Fruit fly (Drosophila melanogaster): ENCODE measurements around the gene CG17375.
A peak's percentile ranks its signal among the peaks of the same experiment; 100 is the strongest.

The CG17375 gene

dm6 chr2L:6787029-6787972, 18.3 kb downstream of the CG17375 start (continued):
- TF ChIP-seq Smox (GFP tag; optimal IDR thresholded peaks at IDR 0.05) = peak; percentile 91
- TF ChIP-seq CG8319 (GFP tag; optimal IDR thresholded peaks at IDR 0.05) = peak; percentile 90
- peak; percentile 99 for TF ChIP-seq svp (GFP tag)
- peak; percentile 96 for TF ChIP-seq lz (GFP tag; optimal IDR thresholded peaks at IDR 0.05)
- TF ChIP-seq CG6276 (GFP tag; optimal IDR thresholded peaks at IDR 0.05) = peak; percentile 94
- TF ChIP-seq CG4318 (GFP tag; optimal IDR thresholded peaks at IDR 0.05) = peak; percentile 95
- peak; percentile 94 for TF ChIP-seq cyc (GFP tag; optimal IDR thresholded peaks at IDR 0.05)
- peak; percentile 95 for TF ChIP-seq Sox15 (GFP tag; optimal IDR thresholded peaks at IDR 0.05)
- TF ChIP-seq Met (GFP tag; optimal IDR thresholded peaks at IDR 0.05) = peak; percentile 94
- peak; percentile 97 for TF ChIP-seq esn (GFP tag; optimal IDR thresholded peaks at IDR 0.05)
- peak; percentile 95 for TF ChIP-seq net (GFP tag; optimal IDR thresholded peaks at IDR 0.05)
- no peak for TF ChIP-seq Hr38 (GFP tag; optimal IDR thresholded peaks at IDR 0.05)
- peak; percentile 93 for TF ChIP-seq CG3032 (tag; optimal IDR thresholded peaks at IDR 0.05)
- peak; percentile 94 for TF ChIP-seq CG3919 (GFP tag; optimal IDR thresholded peaks at IDR 0.05)
- peak; percentile 79 for TF ChIP-seq Eip93F (GFP tag; optimal IDR thresholded peaks at IDR 0.05)
- TF ChIP-seq CG1621 (tag; optimal IDR thresholded peaks at IDR 0.05) = peak; percentile 80
- TF ChIP-seq CG10669 (GFP tag; optimal IDR thresholded peaks at IDR 0.05) = peak; percentile 92
- TF ChIP-seq CG6792 (GFP tag; optimal IDR thresholded peaks at IDR 0.05) = peak; percentile 94
- TF ChIP-seq CG32006 (GFP tag; optimal IDR thresholded peaks at IDR 0.05) = peak; percentile 98
- peak; percentile 94 for TF ChIP-seq Ets21C (GFP tag; optimal IDR thresholded peaks at IDR 0.05)
- peak; percentile 88 for TF ChIP-seq CG7368 (GFP tag; optimal IDR thresholded peaks at IDR 0.05)
- TF ChIP-seq CG6163 (GFP tag; IDR thresholded peaks at IDR 0.05) = peak; percentile 91
- TF ChIP-seq CG34406 (GFP tag; optimal IDR thresholded peaks at IDR 0.05) = peak; percentile 94
- TF ChIP-seq CG11902 (GFP tag; optimal IDR thresholded peaks at IDR 0.05) = peak; percentile 96
- TF ChIP-seq eg (GFP tag; IDR thresholded peaks at IDR 0.05) = peak; percentile 89
- TF ChIP-seq CG15336 (GFP tag; IDR thresholded peaks at IDR 0.05) = peak; percentile 87

DNA sequence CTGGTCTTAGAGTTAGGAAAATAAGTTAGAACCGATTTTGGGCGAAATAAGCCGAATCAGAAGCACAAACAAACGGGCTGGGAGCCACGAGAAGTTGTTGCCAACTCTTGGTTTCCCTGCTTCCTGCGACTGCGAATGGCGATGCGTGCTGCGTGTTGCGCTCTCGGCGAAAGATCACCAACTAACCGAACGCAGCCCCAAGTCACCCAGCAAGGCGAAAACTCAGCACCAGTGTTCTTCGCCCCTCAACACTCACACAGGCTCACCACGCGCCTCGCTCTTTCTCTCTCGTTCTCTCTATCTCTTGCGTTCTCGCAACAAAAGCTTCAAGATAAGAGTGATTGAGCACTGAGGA, 18.9 kb downstream of the CG17375 start, which contains the start of gene nrv1:
Gene nrv1, minus strand, starts transcription at position 188 of the 355 bp plus-strand sequence.
- TF ChIP-seq CG15336 (GFP tag; IDR thresholded peaks at IDR 0.05) (no peak), eg (GFP tag; IDR thresholded peaks at IDR 0.05) (no peak), achi (GFP tag; optimal IDR thresholded peaks at IDR 0.05) (no peak), ss (GFP tag; optimal IDR thresholded peaks at IDR 0.05) (no peak), CG9139 (GFP tag; optimal IDR thresholded peaks at IDR 0.05) (no peak), dsx (GFP tag; optimal IDR thresholded peaks at IDR 0.05; ENCODE audit: poor library complexity, severe bottlenecking) (no peak), Lpt (GFP tag; optimal IDR thresholded peaks at IDR 0.05) (no peak), CG31627 (GFP tag; optimal IDR thresholded peaks at IDR 0.05) (no peak), Blimp-1 (GFP tag; optimal IDR thresholded peaks at IDR 0.05) (no peak), fkh (GFP tag; optimal IDR thresholded peaks at IDR 0.05) (no peak), esn (GFP tag; optimal IDR thresholded peaks at IDR 0.05) (no peak), Eip93F (GFP tag; optimal IDR thresholded peaks at IDR 0.05) (no peak), lz (GFP tag; optimal IDR thresholded peaks at IDR 0.05) (no peak), CG8632 (GFP tag; optimal IDR thresholded peaks at IDR 0.05) (no peak), CG8119 (GFP tag; IDR thresholded peaks at IDR 0.05) (no peak), CG16779 (tag; optimal IDR thresholded peaks at IDR 0.05) (no peak), CG34406 (GFP tag; optimal IDR thresholded peaks at IDR 0.05) (no peak), Met (GFP tag; optimal IDR thresholded peaks at IDR 0.05) (no peak)

DNA sequence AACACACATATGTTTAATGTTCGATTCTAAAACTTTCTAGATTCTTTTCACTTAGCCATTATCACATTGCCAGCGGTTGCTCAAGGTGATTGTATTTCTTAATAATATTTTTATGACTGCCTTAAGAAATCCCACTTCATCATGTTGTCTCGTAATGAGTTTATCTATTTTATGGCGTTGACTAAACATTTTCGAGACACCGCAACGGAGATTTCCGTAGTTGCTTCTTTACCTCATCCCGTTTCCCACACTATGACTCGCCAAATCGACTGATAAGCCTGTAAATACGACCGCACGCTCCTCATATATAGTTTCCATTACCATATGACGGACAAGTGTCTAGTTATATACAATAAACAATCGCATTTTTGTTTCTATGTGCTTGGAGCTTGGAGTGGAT, 20.0 kb downstream of the CG17375 start:
- no peak for TF ChIP-seq CG32006 (GFP tag; optimal IDR thresholded peaks at IDR 0.05)
- no peak for TF ChIP-seq Met (GFP tag; optimal IDR thresholded peaks at IDR 0.05)
- no peak for TF ChIP-seq Eip93F (GFP tag; optimal IDR thresholded peaks at IDR 0.05)
- TF ChIP-seq fd59A (GFP tag; optimal IDR thresholded peaks at IDR 0.05) = no peak
- no peak for TF ChIP-seq Ets21C (GFP tag; optimal IDR thresholded peaks at IDR 0.05)
- no peak for TF ChIP-seq CG7368 (GFP tag; optimal IDR thresholded peaks at IDR 0.05)
- no peak for TF ChIP-seq CG9139 (GFP tag; optimal IDR thresholded peaks at IDR 0.05)
- TF ChIP-seq salr (GFP tag; optimal IDR thresholded peaks at IDR 0.05) = no peak
- no peak for TF ChIP-seq vri (GFP tag; optimal IDR thresholded peaks at IDR 0.05)
- no peak for TF ChIP-seq topi (GFP tag; optimal IDR thresholded peaks at IDR 0.05)
- TF ChIP-seq Gug (GFP tag; IDR thresholded peaks at IDR 0.05) = no peak
- no peak for TF ChIP-seq CG4318 (GFP tag; optimal IDR thresholded peaks at IDR 0.05)

All from whole organism, prepupa.